Fruit fly (Drosophila melanogaster): ENCODE data around the gene PRL-1.
A peak's percentile ranks its signal among the peaks of the same experiment; 100 is the strongest.

Gene PRL-1

DNA sequence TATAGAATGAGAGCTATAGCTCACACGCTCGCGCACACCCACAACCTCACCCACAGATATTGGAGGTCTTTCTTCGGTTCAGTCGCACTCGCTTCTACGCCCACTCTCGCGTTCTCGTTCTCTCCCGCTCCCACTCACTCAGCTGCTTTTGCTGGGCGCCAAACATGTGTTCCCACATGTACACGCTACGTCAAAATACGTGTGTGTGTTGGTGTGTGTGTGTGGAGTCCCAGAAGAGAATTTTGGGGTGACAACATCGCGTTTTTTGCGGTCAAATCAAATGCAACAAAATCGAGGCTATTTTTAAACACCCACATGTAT lies 14.0 kb upstream of the PRL-1 start:
- no peak for TF ChIP-seq Abd-B (GFP tag; optimal IDR thresholded peaks at IDR 0.05)
- no peak for TF ChIP-seq N (GFP tag; optimal IDR thresholded peaks at IDR 0.05)
- no peak for TF ChIP-seq woc (GFP tag; optimal IDR thresholded peaks at IDR 0.05)
- peak; percentile 52 for TF ChIP-seq Hr83 (GFP tag; optimal IDR thresholded peaks at IDR 0.05; ENCODE audit: poor library complexity, severe bottlenecking)
- no peak for TF ChIP-seq brk (GFP tag; optimal IDR thresholded peaks at IDR 0.05)
- no peak for TF ChIP-seq HLH106 (tag; optimal IDR thresholded peaks at IDR 0.05)
- no peak for TF ChIP-seq br (GFP tag; optimal IDR thresholded peaks at IDR 0.05)
- TF ChIP-seq Jra (GFP tag; optimal IDR thresholded peaks at IDR 0.05) = no peak
- TF ChIP-seq dl (GFP tag; optimal IDR thresholded peaks at IDR 0.05; ENCODE audit: insufficient read depth in 1 of 2, partially characterized antibody in 2 of 2) = peak; percentile 65 to 85
- no peak for TF ChIP-seq Rel (GFP tag; optimal IDR thresholded peaks at IDR 0.05)
- peak; percentile 81 for TF ChIP-seq Rel (tag; optimal IDR thresholded peaks at IDR 0.05)
- peak; percentile 89 for TF ChIP-seq Dif (GFP tag; optimal IDR thresholded peaks at IDR 0.05; ENCODE audit: partially characterized antibody)
- TF ChIP-seq lola (GFP tag; optimal IDR thresholded peaks at IDR 0.05) = no peak
- no peak for TF ChIP-seq Vsx2 (GFP tag; optimal IDR thresholded peaks at IDR 0.05; ENCODE audit: partially characterized antibody)
- TF ChIP-seq CrebA (GFP tag; optimal IDR thresholded peaks at IDR 0.05; ENCODE audit: borderline replicate concordance) = peak; percentile 31
- TF ChIP-seq h (GFP tag; optimal IDR thresholded peaks at IDR 0.05) = no peak

DNA sequence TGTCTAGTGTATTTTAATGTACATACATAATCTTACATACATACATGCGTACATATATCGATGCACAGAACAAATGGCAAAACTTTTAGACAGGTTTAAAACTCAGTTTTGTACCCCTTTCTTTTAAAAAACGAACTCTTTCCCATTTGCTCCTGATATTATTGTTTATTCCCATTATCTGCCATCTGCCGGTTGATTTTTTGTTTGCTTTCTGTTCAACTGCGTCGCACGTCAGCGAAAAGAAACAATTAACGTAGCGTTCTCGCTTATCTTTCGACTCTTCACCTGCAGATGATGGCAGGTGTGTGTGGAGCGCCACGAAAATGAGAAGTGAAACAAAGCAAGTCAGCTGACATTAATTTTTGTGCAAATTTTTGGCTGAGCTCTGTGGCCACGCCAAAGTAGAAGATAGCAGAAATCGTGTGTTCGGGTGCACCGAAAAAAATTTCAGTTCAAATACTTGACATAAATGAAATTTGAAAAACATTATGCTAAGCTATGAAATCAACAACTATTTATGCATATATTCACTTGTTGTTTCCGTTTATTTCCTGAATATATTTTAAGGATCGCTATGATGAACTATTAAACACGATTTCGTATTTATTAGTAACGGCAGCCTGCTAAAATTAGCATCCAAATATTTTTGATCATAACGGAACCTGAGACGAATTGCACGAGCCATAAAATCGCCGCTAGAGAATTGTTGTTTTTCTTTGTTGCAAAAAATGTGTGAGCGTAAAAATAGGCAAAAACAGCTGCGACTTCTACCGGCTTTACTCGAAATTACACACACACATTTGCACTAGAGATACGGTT lies 13.5 kb upstream of the PRL-1 start:
- TF ChIP-seq rgr (GFP tag; optimal IDR thresholded peaks at IDR 0.05) (peak; percentile 35), HLH106 (tag; optimal IDR thresholded peaks at IDR 0.05) (peak; percentile 76), OdsH (GFP tag; optimal IDR thresholded peaks at IDR 0.05) (peak; percentile 61), lola (GFP tag; optimal IDR thresholded peaks at IDR 0.05) (no peak), N (GFP tag; optimal IDR thresholded peaks at IDR 0.05) (no peak), dl (GFP tag; optimal IDR thresholded peaks at IDR 0.05; ENCODE audit: insufficient read depth in 1 of 2, partially characterized antibody in 2 of 2) (no peak), Myc (optimal IDR thresholded peaks at IDR 0.05) (no peak), dmrt93B (GFP tag; optimal IDR thresholded peaks at IDR 0.05) (peak; percentile 57), fru (GFP tag; optimal IDR thresholded peaks at IDR 0.05) (peak; percentile 82), dsf (GFP tag; optimal IDR thresholded peaks at IDR 0.05; ENCODE audit: borderline replicate concordance) (no peak), CrebA (GFP tag; optimal IDR thresholded peaks at IDR 0.05; ENCODE audit: borderline replicate concordance) (no peak), CG9705 (GFP tag; optimal IDR thresholded peaks at IDR 0.05) (no peak), GATAd (GFP tag; optimal IDR thresholded peaks at IDR 0.05) (no peak), br (GFP tag; optimal IDR thresholded peaks at IDR 0.05) (peak; percentile 76), Hr83 (GFP tag; optimal IDR thresholded peaks at IDR 0.05; ENCODE audit: poor library complexity, severe bottlenecking) (peak; percentile 11), Hnf4 (GFP tag; optimal IDR thresholded peaks at IDR 0.05) (peak; percentile 15), tai (GFP tag; optimal IDR thresholded peaks at IDR 0.05) (no peak), Dif (GFP tag; optimal IDR thresholded peaks at IDR 0.05; ENCODE audit: partially characterized antibody) (no peak), Rel (GFP tag; optimal IDR thresholded peaks at IDR 0.05) (no peak), Rel (tag; optimal IDR thresholded peaks at IDR 0.05) (peak; percentile 19), woc (GFP tag; optimal IDR thresholded peaks at IDR 0.05) (peak; percentile 50), h (GFP tag; optimal IDR thresholded peaks at IDR 0.05) (peak; percentile 75), sage (GFP tag; optimal IDR thresholded peaks at IDR 0.05) (no peak), CG32264 (GFP tag; optimal IDR thresholded peaks at IDR 0.05) (no peak), brk (GFP tag; optimal IDR thresholded peaks at IDR 0.05) (peak; percentile 29), pan (optimal IDR thresholded peaks at IDR 0.05) (no peak), Mio (GFP tag; optimal IDR thresholded peaks at IDR 0.05) (no peak), Dfd (GFP tag; optimal IDR thresholded peaks at IDR 0.05) (no peak), Sp1 (GFP tag; optimal IDR thresholded peaks at IDR 0.05) (peak; percentile 76), usp (GFP tag; optimal IDR thresholded peaks at IDR 0.05) (no peak), psq (GFP tag; optimal IDR thresholded peaks at IDR 0.05) (peak; percentile 62), foxo (GFP tag; optimal IDR thresholded peaks at IDR 0.05) (peak in 1 of 2 experiments; percentile 85), jim (GFP tag; optimal IDR thresholded peaks at IDR 0.05) (no peak), Vsx2 (GFP tag; optimal IDR thresholded peaks at IDR 0.05; ENCODE audit: partially characterized antibody) (no peak), Abd-B (GFP tag; optimal IDR thresholded peaks at IDR 0.05) (no peak), Hr78 (GFP tag; optimal IDR thresholded peaks at IDR 0.05) (no peak), Jra (GFP tag; optimal IDR thresholded peaks at IDR 0.05) (peak; percentile 12), ey (GFP tag; optimal IDR thresholded peaks at IDR 0.05) (peak; percentile 37), sv (GFP tag; optimal IDR thresholded peaks at IDR 0.05) (no peak)

Data from whole organism, wandering third instar larva.